Fruit fly (Drosophila melanogaster) whole organism, embryonic: ENCODE data around the gene CG42553.

Experiments
- Atf6 ChIP-seq: fragments of 200-800 bp; sonication (Bioruptor generic); IDR thresholded peaks from 2 replicates; pipeline ENCODE4 v1.3.6; 2022; ENCODE audit warnings: missing biosample characterization, missing genetic modification characterization
- C15 ChIP-seq: fragments of 200-800 bp; sonication (Bioruptor generic); IDR thresholded peaks from 3 replicates; pipeline ENCODE4 v1.3.6; 2022; ENCODE audit warnings: missing biosample characterization, missing genetic modification characterization
- CG12391 ChIP-seq: fragments of 200-800 bp; sonication (Bioruptor generic); optimal IDR thresholded peaks from 3 replicates; lab custom pipeline; 2018; ENCODE audit warnings: missing biosample characterization, mild to moderate bottlenecking, missing genetic modification characterization, moderate library complexity
- CG14050 ChIP-seq: fragments of 200-800 bp; sonication (Bioruptor generic); IDR thresholded peaks from 3 replicates; pipeline ENCODE4 v1.3.6; 2022; ENCODE audit warnings: missing biosample characterization, missing genetic modification characterization
- CG14441 ChIP-seq: fragments of 200-800 bp; sonication (Bioruptor generic); IDR thresholded peaks from 2 replicates; pipeline ENCODE4 v1.3.6; 2022; ENCODE audit warnings: missing biosample characterization, missing genetic modification characterization
- CG14965 ChIP-seq: fragments of 200-800 bp; sonication (Bioruptor generic); optimal IDR thresholded peaks from 2 replicates; lab custom pipeline; 2016; ENCODE audit warnings: missing biosample characterization, missing genetic modification characterization, borderline replicate concordance
- CG1529 ChIP-seq: fragments of 200-800 bp; sonication (Bioruptor generic); optimal IDR thresholded peaks from 3 replicates; lab custom pipeline; 2018; ENCODE audit warnings: missing biosample characterization, missing genetic modification characterization
- CG1602 ChIP-seq: fragments of 200-800 bp; sonication (Bioruptor generic); optimal IDR thresholded peaks from 3 replicates; lab custom pipeline; 2016; ENCODE audit warnings: missing biosample characterization, missing genetic modification characterization
- CG1832 ChIP-seq: fragments of 200-800 bp; sonication (Bioruptor generic); optimal IDR thresholded peaks from 2 replicates; lab custom pipeline; 2017; ENCODE audit warnings: missing biosample characterization, mild to moderate bottlenecking, missing genetic modification characterization, inconsistent platforms
- CG18619 ChIP-seq: fragments of 200-800 bp; sonication (Bioruptor generic); optimal IDR thresholded peaks from 3 replicates; lab custom pipeline; 2017; ENCODE audit warnings: missing biosample characterization, mild to moderate bottlenecking, missing genetic modification characterization
- CG33557 ChIP-seq: fragments of 200-800 bp; sonication (Bioruptor generic); optimal IDR thresholded peaks from 2 replicates; lab custom pipeline; 2019; ENCODE audit warnings: missing biosample characterization, mild to moderate bottlenecking, missing genetic modification characterization, moderate library complexity
- CG3726 ChIP-seq: fragments of 200-800 bp; sonication (Bioruptor generic); IDR thresholded peaks from 3 replicates; pipeline ENCODE4, ENCODE4 v1.3.6; 2022; ENCODE audit warnings: missing biosample characterization, missing genetic modification characterization
- CG4282 ChIP-seq: fragments of 200-800 bp; sonication (Bioruptor generic); optimal IDR thresholded peaks from 2 replicates; lab custom pipeline; 2016; ENCODE audit warnings: missing biosample characterization, missing genetic modification characterization
- CG43689 ChIP-seq: fragments of 200-800 bp; sonication (Bioruptor generic); IDR thresholded peaks from 2 replicates; pipeline ENCODE4 v1.3.6; 2022; ENCODE audit warnings: missing biosample characterization, missing genetic modification characterization
- CG4730 ChIP-seq: fragments of 200-800 bp; sonication (Bioruptor generic); IDR thresholded peaks from 2 replicates; pipeline ENCODE4 v1.3.6; 2022; ENCODE audit warnings: missing biosample characterization, missing genetic modification characterization
- CG6272 ChIP-seq: fragments of 200-800 bp; sonication (Bioruptor generic); IDR thresholded peaks from 2 replicates; pipeline ENCODE4 v1.3.6; 2022; ENCODE audit warnings: missing biosample characterization, missing genetic modification characterization
- CG6654 ChIP-seq: fragments of 200-800 bp; sonication (Bioruptor generic); optimal IDR thresholded peaks from 2 replicates; lab custom pipeline; 2017; ENCODE audit warnings: missing biosample characterization, mild to moderate bottlenecking, missing genetic modification characterization
- CG8944 ChIP-seq: fragments of 200-800 bp; sonication (Bioruptor generic); optimal IDR thresholded peaks from 3 replicates; lab custom pipeline; 2016; ENCODE audit warnings: missing biosample characterization, missing genetic modification characterization
- CG9609 ChIP-seq: fragments of 200-800 bp; sonication (Bioruptor generic); optimal IDR thresholded peaks from 3 replicates; lab custom pipeline; 2016; ENCODE audit warnings: missing biosample characterization, missing genetic modification characterization
- CrebB ChIP-seq: fragments of 200-800 bp; sonication (Bioruptor generic); optimal IDR thresholded peaks from 3 replicates; lab custom pipeline; 2018; ENCODE audit warnings: missing biosample characterization, mild to moderate bottlenecking, missing genetic modification characterization
- Dbx ChIP-seq: fragments of 200-800 bp; sonication (Bioruptor generic); IDR thresholded peaks from 3 replicates; pipeline ENCODE4 v1.3.6; 2022; ENCODE audit warnings: missing biosample characterization, missing genetic modification characterization
- Elba2 ChIP-seq: fragments of 200-800 bp; sonication (Bioruptor generic); optimal IDR thresholded peaks from 3 replicates; lab custom pipeline; 2016; ENCODE audit warnings: missing biosample characterization, missing genetic modification characterization
- HmgD ChIP-seq: fragments of 200-800 bp; sonication (Bioruptor generic); optimal IDR thresholded peaks from 3 replicates; lab custom pipeline; 2016; ENCODE audit warnings: missing biosample characterization, missing genetic modification characterization
- Hsf ChIP-seq: fragments of 200-800 bp; sonication (Bioruptor generic); optimal IDR thresholded peaks from 3 replicates; lab custom pipeline; 2016; ENCODE audit warnings: missing biosample characterization, missing genetic modification characterization
- Lim3 ChIP-seq: fragments of 200-800 bp; sonication (Bioruptor generic); IDR thresholded peaks from 2 replicates; pipeline ENCODE4 v1.3.6; 2022; ENCODE audit warnings: missing biosample characterization, missing genetic modification characterization
- Mad ChIP-seq: fragments of 200-800 bp; sonication (Bioruptor generic); optimal IDR thresholded peaks from 2 replicates; lab custom pipeline; 2016; ENCODE audit warnings: missing biosample characterization, missing genetic modification characterization
- Scr ChIP-seq: fragments of 200-800 bp; sonication (Bioruptor generic); IDR thresholded peaks from 2 replicates; pipeline ENCODE4 v1.3.6; 2022; ENCODE audit warnings: missing biosample characterization, missing genetic modification characterization; ENCODE audit not compliant: partially characterized antibody
- Vsx1 ChIP-seq: fragments of 200-800 bp; sonication (Bioruptor generic); optimal IDR thresholded peaks from 2 replicates; lab custom pipeline; 2017; ENCODE audit warnings: missing biosample characterization, mild to moderate bottlenecking, missing genetic modification characterization, missing genetic modification reagents
- Xbp1 ChIP-seq: fragments of 200-800 bp; sonication (Bioruptor generic); optimal IDR thresholded peaks from 3 replicates; lab custom pipeline; 2016; ENCODE audit warnings: missing biosample characterization, mild to moderate bottlenecking, missing genetic modification characterization
- amos ChIP-seq: fragments of 200-800 bp; sonication (Bioruptor generic); IDR thresholded peaks from 2 replicates; pipeline ENCODE4 v1.3.6; 2022; ENCODE audit warnings: missing biosample characterization, missing genetic modification characterization; ENCODE audit not compliant: partially characterized antibody
- chm ChIP-seq: fragments of 200-800 bp; sonication (Bioruptor generic); IDR thresholded peaks from 2 replicates; pipeline ENCODE4 v1.3.6; 2022; ENCODE audit warnings: missing biosample characterization, missing genetic modification characterization
- croc ChIP-seq: fragments of 200-800 bp; sonication (Bioruptor generic); conservative IDR thresholded peaks from 3 replicates; pipeline ENCODE4 v1.3.6; 2022; ENCODE audit warnings: missing biosample characterization, missing genetic modification characterization
- danr ChIP-seq: fragments of 200-800 bp; sonication (Bioruptor generic); IDR thresholded peaks from 2 replicates; pipeline ENCODE4 v1.3.6; 2022; ENCODE audit warnings: missing biosample characterization, missing genetic modification characterization
- jigr1 ChIP-seq: fragments of 200-800 bp; sonication (Bioruptor generic); IDR thresholded peaks from 3 replicates; pipeline ENCODE4 v1.3.6; 2022; ENCODE audit warnings: missing biosample characterization, missing genetic modification characterization
- kah ChIP-seq: fragments of 200-800 bp; sonication (Bioruptor generic); optimal IDR thresholded peaks from 2 replicates; lab custom pipeline; 2018; ENCODE audit warnings: missing biosample characterization, mild to moderate bottlenecking, missing genetic modification characterization
- kay ChIP-seq: fragments of 200-800 bp; sonication (Bioruptor generic); optimal IDR thresholded peaks from 2 replicates; lab custom pipeline; 2016; ENCODE audit warnings: missing biosample characterization, missing genetic modification characterization
- kni ChIP-seq: fragments of 200-800 bp; sonication (Bioruptor generic); optimal IDR thresholded peaks from 3 replicates; lab custom pipeline; 2017; ENCODE audit warnings: mild to moderate bottlenecking, missing biosample characterization, missing genetic modification reagents, missing genetic modification characterization
- knrl ChIP-seq: fragments of 200-800 bp; sonication (Bioruptor generic); IDR thresholded peaks from 3 replicates; pipeline ENCODE4 v1.3.6; 2022; ENCODE audit warnings: missing biosample characterization, missing genetic modification characterization; ENCODE audit not compliant: partially characterized antibody
- lbe ChIP-seq: fragments of 200-800 bp; sonication (Bioruptor generic); optimal IDR thresholded peaks from 2 replicates; lab custom pipeline; 2016; ENCODE audit warnings: missing biosample characterization, mild to moderate bottlenecking, missing genetic modification characterization
- luna ChIP-seq: fragments of 200-800 bp; sonication (Bioruptor generic); optimal IDR thresholded peaks from 2 replicates; lab custom pipeline; 2016; ENCODE audit warnings: missing biosample characterization, missing genetic modification characterization
- nmo ChIP-seq: fragments of 200-800 bp; sonication (Bioruptor generic); optimal IDR thresholded peaks from 2 replicates; lab custom pipeline; 2018; ENCODE audit warnings: missing biosample characterization, mild to moderate bottlenecking, missing genetic modification characterization, moderate library complexity
- p53 ChIP-seq: fragments of 200-800 bp; sonication (Bioruptor generic); optimal IDR thresholded peaks from 2 replicates; lab custom pipeline; 2016; ENCODE audit warnings: missing biosample characterization, missing genetic modification characterization
- peb ChIP-seq: fragments of 200-800 bp; sonication (Bioruptor generic); IDR thresholded peaks from 2 replicates; pipeline ENCODE4 v1.3.6; 2022; ENCODE audit warnings: missing biosample characterization, missing genetic modification characterization
- repo ChIP-seq: fragments of 200-800 bp; sonication (Bioruptor generic); optimal IDR thresholded peaks from 2 replicates; lab custom pipeline; 2016; ENCODE audit warnings: missing biosample characterization, missing genetic modification characterization
- seq ChIP-seq: fragments of 200-800 bp; sonication (Bioruptor generic); IDR thresholded peaks from 2 replicates; pipeline ENCODE4 v1.3.6; 2022; ENCODE audit warnings: missing biosample characterization, missing genetic modification characterization
- shn ChIP-seq: fragments of 200-800 bp; sonication (Bioruptor generic); optimal IDR thresholded peaks from 3 replicates; lab custom pipeline; 2016; ENCODE audit warnings: missing biosample characterization, missing genetic modification characterization
- sob ChIP-seq: fragments of 200-800 bp; sonication (Bioruptor generic); IDR thresholded peaks from 2 replicates; pipeline ENCODE4 v1.3.6; 2022; ENCODE audit warnings: missing biosample characterization, missing genetic modification characterization
- stc ChIP-seq: fragments of 200-800 bp; sonication (Bioruptor generic); IDR thresholded peaks from 2 replicates; pipeline ENCODE4 v1.3.6; 2022; ENCODE audit warnings: missing biosample characterization, missing genetic modification characterization
- tap ChIP-seq: fragments of 200-800 bp; optimal IDR thresholded peaks from 3 replicates; lab custom pipeline; 2019; ENCODE audit warnings: missing biosample characterization, mild to moderate bottlenecking, missing genetic modification characterization, moderate library complexity
- ttk ChIP-seq: fragments of 200-800 bp; sonication (Bioruptor generic); IDR thresholded peaks from 2 replicates; pipeline ENCODE4 v2.1.2; 2022; ENCODE audit warnings: missing biosample characterization, missing genetic modification characterization
- z ChIP-seq: fragments of 200-800 bp; sonication (Bioruptor generic); IDR thresholded peaks from 3 replicates; pipeline ENCODE4 v1.3.6; 2022; ENCODE audit warnings: missing biosample characterization, missing genetic modification characterization
- zf30C ChIP-seq: fragments of 200-800 bp; sonication (Bioruptor generic); optimal IDR thresholded peaks from 3 replicates; lab custom pipeline; 2018; ENCODE audit warnings: missing biosample characterization, mild to moderate bottlenecking, missing genetic modification characterization

The CG42553 gene

dm6 chr3L:821951-822350, 11.9 kb upstream of the CG42553 start (continued):
- TF ChIP-seq stc (GFP tag; lab: Robert Waterston, UW) (peak; percentile 53; the same call in 1 of the 2 replicates), Lim3 (no peak), Mad (GFP tag; lab: Kevin White, UChicago) (no peak), CG1529 (GFP tag; lab: Kevin White, UChicago) (peak; percentile 39), croc (peak; percentile 35; the same call in 1 of the 3 replicates), CG8944 (no peak), sob (GFP tag; lab: Robert Waterston, UW) (peak; percentile 79), Hsf (GFP tag; lab: Kevin White, UChicago) (peak; percentile 53), luna (no peak), nmo (GFP tag; lab: Kevin White, UChicago) (peak; percentile 59), Vsx1 (GFP tag; lab: Kevin White, UChicago) (peak; percentile 60), shn (no peak), Elba2 (GFP tag; lab: Kevin White, UChicago) (no peak), CG43689 (GFP tag; lab: Robert Waterston, UW) (no peak), HmgD (GFP tag; lab: Kevin White, UChicago) (no peak), p53 (GFP tag; lab: Kevin White, UChicago) (no peak), CG12391 (peak; percentile 76), danr (peak; percentile 52), CG3726 (GFP tag; lab: Robert Waterston, UW) (no peak), amos (no peak), Scr (no peak), tap (peak; percentile 82), CG6654 (peak; percentile 41), CG1602 (peak; percentile 17), CG14965 (GFP tag; lab: Kevin White, UChicago) (no peak), repo (peak; percentile 22), Xbp1 (peak; percentile 73), z (GFP tag; lab: Robert Waterston, UW) (peak; percentile 84), Dbx (GFP tag; lab: Robert Waterston, UW) (no peak), CG14441 (GFP tag; lab: Robert Waterston, UW) (peak; percentile 63), CG14050 (GFP tag; lab: Robert Waterston, UW) (peak; percentile 35; the same call in 1 of the 3 replicates), CrebB (tag; lab: Kevin White, UChicago) (peak; percentile 18), kni (GFP tag; lab: Kevin White, UChicago) (peak; percentile 25), knrl (GFP tag; lab: Robert Waterston, UW) (no peak), ttk (GFP tag; lab: Robert Waterston, UW) (peak; percentile 67), CG33557 (GFP tag; lab: Kevin White, UChicago) (no peak), CG1832 (no peak), CG4282 (GFP tag; lab: Kevin White, UChicago) (no peak), CG18619 (GFP tag; lab: Kevin White, UChicago) (peak; percentile 48), chm (GFP tag; lab: Robert Waterston, UW) (peak; percentile 69), CG4730 (GFP tag; lab: Robert Waterston, UW) (peak; percentile 73), jigr1 (GFP tag; lab: Robert Waterston, UW) (no peak), kay (GFP tag; lab: Kevin White, UChicago) (peak; percentile 10), C15 (GFP tag; lab: Robert Waterston, UW) (0 out of 3 replicates have a peak, but pooled peaks have one; percentile 42), kah (GFP tag; lab: Kevin White, UChicago) (peak; percentile 76), Atf6 (GFP tag; lab: Robert Waterston, UW) (peak; percentile 43; the same call in 1 of the 2 replicates), CG9609 (GFP tag; lab: Kevin White, UChicago) (no peak), zf30C (GFP tag; lab: Kevin White, UChicago) (peak; percentile 66), peb (GFP tag; lab: Robert Waterston, UW) (peak; percentile 21; the same call in 1 of the 2 replicates), lbe (GFP tag; lab: Kevin White, UChicago) (peak; percentile 41), seq (GFP tag; lab: Robert Waterston, UW) (peak; percentile 42; the same call in 1 of the 2 replicates), CG6272 (0 out of 2 replicates have a peak, but pooled peaks have one; percentile 23)
